Fruit fly (Drosophila melanogaster) whole organism, embryonic: Measurements from ENCODE around the gene CG14054.

Source experiments
- Abd-B ChIP-seq: fragments of 200-800 bp; sonication (Bioruptor generic); optimal IDR thresholded peaks from 2 replicates; lab custom pipeline; 2018; ENCODE audit warnings: missing biosample characterization, mild to moderate bottlenecking, missing genetic modification characterization, moderate library complexity
- Bgb ChIP-seq: fragments of 200-800 bp; sonication (Bioruptor generic); IDR thresholded peaks from 2 replicates; pipeline ENCODE4 v1.3.6; 2022; ENCODE audit warnings: missing biosample characterization, missing genetic modification characterization; ENCODE audit not compliant: partially characterized antibody
- CG10267 ChIP-seq: fragments of 200-800 bp; sonication (Bioruptor generic); optimal IDR thresholded peaks from 2 replicates; lab custom pipeline; 2018; ENCODE audit warnings: missing biosample characterization, mild to moderate bottlenecking, missing genetic modification characterization, moderate library complexity
- CG12155 ChIP-seq: fragments of 200-800 bp; sonication (Bioruptor generic); optimal IDR thresholded peaks from 3 replicates; lab custom pipeline; 2016; ENCODE audit warnings: missing biosample characterization, missing genetic modification characterization
- CG12769 ChIP-seq: fragments of 200-800 bp; sonication (Bioruptor generic); optimal IDR thresholded peaks from 2 replicates; lab custom pipeline; 2019; ENCODE audit warnings: missing biosample characterization, mild to moderate bottlenecking, missing genetic modification characterization, moderate library complexity
- CG14014 ChIP-seq: fragments of 200-800 bp; sonication (Bioruptor generic); IDR thresholded peaks from 2 replicates; pipeline ENCODE4 v1.3.6; 2022; ENCODE audit warnings: missing biosample characterization, missing genetic modification characterization
- CG15269 ChIP-seq: fragments of 200-800 bp; sonication (Bioruptor generic); optimal IDR thresholded peaks from 2 replicates; lab custom pipeline; 2018; ENCODE audit warnings: missing biosample characterization, mild to moderate bottlenecking, missing genetic modification characterization, moderate library complexity
- CG18599 ChIP-seq: fragments of 200-800 bp; sonication (Bioruptor generic); optimal IDR thresholded peaks from 3 replicates; lab custom pipeline; 2017; ENCODE audit warnings: missing biosample characterization, missing genetic modification characterization, mild to moderate bottlenecking, moderate library complexity, missing genetic modification reagents
- CG18764 ChIP-seq: fragments of 200-800 bp; sonication (Bioruptor generic); optimal IDR thresholded peaks from 3 replicates; lab custom pipeline; 2016; ENCODE audit warnings: missing biosample characterization, missing genetic modification characterization
- CG2116 ChIP-seq: fragments of 200-800 bp; sonication (Bioruptor generic); optimal IDR thresholded peaks from 3 replicates; lab custom pipeline; 2018; ENCODE audit warnings: missing biosample characterization, mild to moderate bottlenecking, missing genetic modification characterization
- CG2199 ChIP-seq: fragments of 200-800 bp; sonication (Bioruptor generic); IDR thresholded peaks from 3 replicates; pipeline ENCODE4 v1.3.6; 2022; ENCODE audit warnings: missing biosample characterization, missing genetic modification characterization
- CG2202 ChIP-seq: fragments of 200-800 bp; sonication (Bioruptor generic); optimal IDR thresholded peaks from 2 replicates; lab custom pipeline; 2018; ENCODE audit warnings: missing biosample characterization, mild to moderate bottlenecking, missing genetic modification characterization
- CG43689 ChIP-seq: fragments of 200-800 bp; sonication (Bioruptor generic); IDR thresholded peaks from 2 replicates; pipeline ENCODE4 v1.3.6; 2022; ENCODE audit warnings: missing biosample characterization, missing genetic modification characterization
- CG4424 ChIP-seq: fragments of 200-800 bp; sonication (Bioruptor generic); optimal IDR thresholded peaks from 3 replicates; lab custom pipeline; 2016; ENCODE audit warnings: missing biosample characterization, missing genetic modification characterization
- CG7745 ChIP-seq: fragments of 200-800 bp; sonication (Bioruptor generic); optimal IDR thresholded peaks from 2 replicates; lab custom pipeline; 2018; ENCODE audit warnings: missing biosample characterization, mild to moderate bottlenecking, missing genetic modification characterization, moderate library complexity
- CG7839 ChIP-seq: fragments of 200-800 bp; sonication (Bioruptor generic); optimal IDR thresholded peaks from 3 replicates; lab custom pipeline; 2018; ENCODE audit warnings: missing biosample characterization, mild to moderate bottlenecking, missing genetic modification characterization, moderate library complexity
- CG8924 ChIP-seq: fragments of 200-800 bp; optimal IDR thresholded peaks from 3 replicates; lab custom pipeline; 2019; ENCODE audit warnings: missing biosample characterization, mild to moderate bottlenecking, missing genetic modification characterization, moderate library complexity
- Dfd ChIP-seq, 2 experiments: fragments of >200 bp; optimal IDR thresholded peaks; 2 replicates each; lab custom pipeline; 2017; ENCODE audit warnings: missing biosample characterization in 2 of 2, missing genetic modification characterization in 2 of 2
- Dip2 ChIP-seq: fragments of 200-800 bp; sonication (Bioruptor generic); IDR thresholded peaks from 2 replicates; pipeline ENCODE4 v1.3.6; 2022; ENCODE audit warnings: missing biosample characterization, missing genetic modification characterization
- E2f2 ChIP-seq: fragments of 200-800 bp; sonication (Bioruptor generic); IDR thresholded peaks from 2 replicates; pipeline ENCODE4 v1.3.6; 2022; ENCODE audit warnings: missing biosample characterization, missing genetic modification characterization
- Elba2 ChIP-seq: fragments of 200-800 bp; sonication (Bioruptor generic); optimal IDR thresholded peaks from 3 replicates; lab custom pipeline; 2016; ENCODE audit warnings: missing biosample characterization, missing genetic modification characterization
- Ets65A ChIP-seq: fragments of 200-800 bp; sonication (Bioruptor generic); peaks from one replicate; lab custom pipeline; 2016; ENCODE audit warnings: missing biosample characterization, missing genetic modification characterization
- Gug ChIP-seq: fragments of 200-800 bp; sonication (Bioruptor generic); IDR thresholded peaks from 4 replicates; pipeline ENCODE4 v1.3.6; 2022; ENCODE audit warnings: missing biosample characterization, missing genetic modification characterization
- HHEX ChIP-seq: fragments of 200-800 bp; sonication (Bioruptor generic); optimal IDR thresholded peaks from 3 replicates; lab custom pipeline; 2017; ENCODE audit warnings: missing biosample characterization, mild to moderate bottlenecking, missing genetic modification characterization, missing genetic modification reagents
- HLH3B ChIP-seq: fragments of 200-800 bp; sonication (Bioruptor generic); IDR thresholded peaks from 2 replicates; pipeline ENCODE4 v1.3.6; 2022; ENCODE audit warnings: missing biosample characterization, missing genetic modification characterization
- HLHmδ ChIP-seq: fragments of 200-800 bp; sonication (Bioruptor generic); optimal IDR thresholded peaks from 2 replicates; lab custom pipeline; 2018; ENCODE audit warnings: missing biosample characterization, mild to moderate bottlenecking, missing genetic modification characterization, moderate library complexity
- Med ChIP-seq: fragments of 200-800 bp; sonication (Bioruptor generic); peaks from one replicate; lab custom pipeline; 2016; ENCODE audit warnings: missing biosample characterization, missing genetic modification characterization, mild to moderate bottlenecking, inconsistent platforms, moderate library complexity
- NC2α ChIP-seq: fragments of 200-800 bp; sonication (Bioruptor generic); optimal IDR thresholded peaks from 2 replicates; lab custom pipeline; 2016; ENCODE audit warnings: missing biosample characterization, missing genetic modification characterization
- Opbp ChIP-seq: fragments of 200-800 bp; sonication (Bioruptor generic); IDR thresholded peaks from 3 replicates; pipeline ENCODE4 v1.3.6; 2022; ENCODE audit warnings: missing biosample characterization, missing genetic modification characterization; ENCODE audit not compliant: partially characterized antibody
- Rfx ChIP-seq: fragments of 200-800 bp; sonication (Bioruptor generic); IDR thresholded peaks from 2 replicates; pipeline ENCODE4 v1.3.6; 2022; ENCODE audit warnings: missing biosample characterization, missing genetic modification characterization
- ab ChIP-seq: fragments of 200-800 bp; sonication (Bioruptor generic); optimal IDR thresholded peaks from 2 replicates; lab custom pipeline; 2016; ENCODE audit warnings: missing biosample characterization, missing genetic modification characterization
- bbx ChIP-seq: fragments of 200-800 bp; sonication (Bioruptor generic); IDR thresholded peaks from 2 replicates; pipeline ENCODE4 v1.3.6; 2022; ENCODE audit warnings: missing biosample characterization, missing genetic modification characterization; ENCODE audit not compliant: partially characterized antibody
- bigmax ChIP-seq: fragments of 200-800 bp; sonication (Bioruptor generic); optimal IDR thresholded peaks from 2 replicates; lab custom pipeline; 2018; ENCODE audit warnings: missing biosample characterization, mild to moderate bottlenecking, missing genetic modification characterization
- caup ChIP-seq: fragments of 200-800 bp; sonication (Bioruptor generic); optimal IDR thresholded peaks from 3 replicates; lab custom pipeline; 2017; ENCODE audit warnings: missing biosample characterization, mild to moderate bottlenecking, missing genetic modification characterization, moderate library complexity; ENCODE audit not compliant: severe bottlenecking
- corto ChIP-seq: fragments of 200-800 bp; sonication (Bioruptor generic); optimal IDR thresholded peaks from 2 replicates; lab custom pipeline; 2016; ENCODE audit warnings: missing biosample characterization, mild to moderate bottlenecking, missing genetic modification characterization, moderate library complexity
- croc ChIP-seq: fragments of 200-800 bp; sonication (Bioruptor generic); conservative IDR thresholded peaks from 3 replicates; pipeline ENCODE4 v1.3.6; 2022; ENCODE audit warnings: missing biosample characterization, missing genetic modification characterization
- crol ChIP-seq: fragments of 200-800 bp; sonication (Bioruptor generic); IDR thresholded peaks from 2 replicates; pipeline ENCODE4 v1.3.6; 2022; ENCODE audit warnings: missing biosample characterization, missing genetic modification characterization
- disco-r ChIP-seq: fragments of 200-800 bp; sonication (Bioruptor generic); optimal IDR thresholded peaks from 2 replicates; lab custom pipeline; 2016; ENCODE audit warnings: missing biosample characterization, missing genetic modification characterization
- hkb ChIP-seq, 2 experiments: fragments of 200-800 bp in 1 of 2; fragments of >200 bp in 1 of 2; sonication (Bioruptor generic) in 1 of 2; IDR thresholded peaks in 1 of 2; optimal IDR thresholded peaks in 1 of 2; 2 replicates each; pipeline versions ENCODE4 v1.3.6 to Lab custom; 2017 to 2022; ENCODE audit warnings: missing biosample characterization in 1 of 2, missing genetic modification characterization in 1 of 2
- ind ChIP-seq: fragments of 200-800 bp; sonication (Bioruptor generic); optimal IDR thresholded peaks from 3 replicates; lab custom pipeline; 2016; ENCODE audit warnings: missing biosample characterization, missing genetic modification characterization
- jigr1 ChIP-seq: fragments of 200-800 bp; sonication (Bioruptor generic); IDR thresholded peaks from 3 replicates; pipeline ENCODE4 v1.3.6; 2022; ENCODE audit warnings: missing biosample characterization, missing genetic modification characterization
- oc ChIP-seq: fragments of 200-800 bp; sonication (Bioruptor generic); optimal IDR thresholded peaks from 2 replicates; lab custom pipeline; 2018; ENCODE audit warnings: missing biosample characterization, mild to moderate bottlenecking, missing genetic modification characterization, moderate library complexity
- pita ChIP-seq: fragments of 200-800 bp; sonication (Bioruptor generic); optimal IDR thresholded peaks from 2 replicates; lab custom pipeline; 2017; ENCODE audit warnings: missing biosample characterization, mild to moderate bottlenecking, missing genetic modification characterization
- pum ChIP-seq: fragments of 200-800 bp; sonication (Bioruptor generic); optimal IDR thresholded peaks from 2 replicates; lab custom pipeline; 2016; ENCODE audit warnings: missing biosample characterization, missing genetic modification characterization
- ranshi ChIP-seq: fragments of 200-800 bp; sonication (Bioruptor generic); IDR thresholded peaks from 2 replicates; pipeline ENCODE4 v1.3.6; 2022; ENCODE audit warnings: missing biosample characterization, missing genetic modification characterization
- repo ChIP-seq: fragments of 200-800 bp; sonication (Bioruptor generic); optimal IDR thresholded peaks from 2 replicates; lab custom pipeline; 2016; ENCODE audit warnings: missing biosample characterization, missing genetic modification characterization
- slp2 ChIP-seq: fragments of 200-800 bp; sonication (Bioruptor generic); optimal IDR thresholded peaks from 2 replicates; lab custom pipeline; 2016; ENCODE audit warnings: missing biosample characterization, missing genetic modification characterization
- trem ChIP-seq: fragments of 200-800 bp; optimal IDR thresholded peaks from 3 replicates; lab custom pipeline; 2019; ENCODE audit warnings: missing biosample characterization, mild to moderate bottlenecking, missing genetic modification characterization, moderate library complexity
- unc-4 ChIP-seq: fragments of 200-800 bp; sonication (Bioruptor generic); IDR thresholded peaks from 2 replicates; pipeline ENCODE4 v1.3.6; 2022; ENCODE audit warnings: missing biosample characterization, missing genetic modification characterization; ENCODE audit not compliant: partially characterized antibody
- unpg ChIP-seq: fragments of 200-800 bp; sonication (Bioruptor generic); optimal IDR thresholded peaks from 3 replicates; lab custom pipeline; 2018; ENCODE audit warnings: missing biosample characterization, mild to moderate bottlenecking, missing genetic modification characterization, moderate library complexity
- yki ChIP-seq: fragments of >200 bp; optimal IDR thresholded peaks from 3 replicates; lab custom pipeline; 2018

Gene CG14054

dm6 chrX:2073325-2073724 lies 7.2 kb upstream of the CG14054 start, which contains the start of gene CG4199 (continued):
- TF ChIP-seq corto (no peak), Ets65A (GFP tag; lab: Kevin White, UChicago) (peak; percentile 72), ab (GFP tag; lab: Kevin White, UChicago) (no peak), pita (GFP tag; lab: Kevin White, UChicago) (peak; percentile 19), CG7839 (no peak), Rfx (GFP tag; lab: Robert Waterston, UW) (peak; percentile 46), Bgb (GFP tag; lab: Robert Waterston, UW) (peak; percentile 52), jigr1 (no peak), NC2α (GFP tag; lab: Kevin White, UChicago) (no peak), repo (no peak), yki (no peak), Elba2 (GFP tag; lab: Kevin White, UChicago) (no peak), disco-r (GFP tag; lab: Kevin White, UChicago) (no peak), unpg (GFP tag; lab: Kevin White, UChicago) (no peak), Opbp (peak; percentile 29; the same call in 1 of the 3 replicates), HHEX (GFP tag; lab: Kevin White, UChicago) (no peak), hkb (optimal IDR thresholded peaks at IDR 0.05; lab: Kevin White, UChicago) (no peak), hkb (GFP tag; IDR thresholded peaks at IDR 0.05; lab: Robert Waterston, UW) (no peak), CG15269 (no peak), CG12769 (tag; lab: Kevin White, UChicago) (peak; percentile 32), crol (no peak), CG7745 (tag; lab: Kevin White, UChicago) (no peak), pum (GFP tag; lab: Kevin White, UChicago) (no peak), CG2116 (GFP tag; lab: Kevin White, UChicago) (peak; percentile 48), caup (GFP tag; lab: Kevin White, UChicago) (no peak), unc-4 (GFP tag; lab: Robert Waterston, UW) (peak; percentile 35; the same call in 1 of the 2 replicates), Dfd (GFP tag; optimal IDR thresholded peaks at IDR 0.05; lab: Kevin White, UChicago) (no peak), HLHmδ (GFP tag; lab: Kevin White, UChicago) (no peak), CG14014 (GFP tag; lab: Robert Waterston, UW) (no peak), E2f2 (peak; percentile 80), slp2 (GFP tag; lab: Kevin White, UChicago) (no peak), CG18599 (no peak), ind (GFP tag; lab: Kevin White, UChicago) (no peak), trem (tag; lab: Kevin White, UChicago) (peak; percentile 41), CG2202 (tag; lab: Kevin White, UChicago) (no peak), CG18764 (GFP tag; lab: Kevin White, UChicago) (no peak), bigmax (GFP tag; lab: Kevin White, UChicago) (no peak), ranshi (GFP tag; lab: Robert Waterston, UW) (no peak), croc (GFP tag; lab: Robert Waterston, UW) (no peak), CG12155 (GFP tag; lab: Kevin White, UChicago) (no peak), CG4424 (GFP tag; lab: Kevin White, UChicago) (no peak), bbx (GFP tag; lab: Robert Waterston, UW) (peak; percentile 48), CG2199 (no peak), CG8924 (tag; lab: Kevin White, UChicago) (no peak), CG43689 (GFP tag; lab: Robert Waterston, UW) (no peak), oc (tag; lab: Kevin White, UChicago) (no peak), Med (peak; percentile 87), HLH3B (GFP tag; lab: Robert Waterston, UW) (no peak), Gug (GFP tag; lab: Robert Waterston, UW) (no peak), CG10267 (tag; lab: Kevin White, UChicago) (no peak), Abd-B (GFP tag; lab: Kevin White, UChicago) (no peak), Dip2 (no peak)
